Fruit fly (Drosophila melanogaster): Measurements from ENCODE around the gene CG42750.

CG42750 gene

DNA sequence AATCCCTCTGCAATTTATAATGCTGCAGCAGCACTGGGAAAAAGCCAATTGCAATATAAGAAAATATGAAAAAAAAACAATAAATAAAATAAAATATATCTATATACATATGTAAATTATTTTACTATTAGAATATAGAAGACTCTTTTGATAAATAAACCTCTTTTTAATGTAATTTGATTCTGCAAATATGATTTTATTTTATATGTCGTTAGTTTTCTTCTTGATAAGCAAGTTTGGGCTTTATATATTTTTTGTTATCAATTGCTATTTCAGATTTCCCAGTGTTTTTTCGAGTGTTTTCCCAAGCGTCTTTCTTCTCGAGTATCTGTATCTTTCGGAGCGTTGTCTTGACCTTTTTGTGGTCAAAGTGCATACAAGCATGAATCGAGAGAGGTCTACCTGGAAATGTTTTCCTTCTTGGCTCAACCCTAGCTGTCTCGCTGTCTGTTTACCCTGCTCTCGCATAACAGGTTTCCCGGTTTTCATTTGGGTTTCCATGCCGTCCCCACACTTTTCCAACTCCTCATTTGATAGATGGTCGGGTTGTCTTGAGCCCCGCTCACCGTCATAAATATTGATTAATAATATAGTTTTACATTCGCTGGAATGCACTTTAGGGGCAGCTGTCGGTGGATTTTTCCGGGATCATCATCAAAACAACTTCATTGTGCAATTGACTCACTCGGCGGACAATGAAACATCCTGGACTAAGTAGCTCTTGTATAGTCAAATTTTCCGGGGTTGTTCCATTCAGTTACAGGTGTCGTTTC lies 29.7 kb upstream of the CG42750 start (continued):
- TF ChIP-seq Oli (tag; optimal IDR thresholded peaks at IDR 0.05) (peak; percentile 71), Atf3 (GFP tag; optimal IDR thresholded peaks at IDR 0.05) (no peak), Aef1 (GFP tag; IDR thresholded peaks at IDR 0.05) (no peak), CG13296 (GFP tag; optimal IDR thresholded peaks at IDR 0.05) (no peak), CG2129 (GFP tag; IDR thresholded peaks at IDR 0.05; ENCODE audit: partially characterized antibody) (no peak), NFAT (GFP tag; IDR thresholded peaks at IDR 0.05) (no peak), NC2α (GFP tag; optimal IDR thresholded peaks at IDR 0.05) (no peak), CG7786 (GFP tag; optimal IDR thresholded peaks at IDR 0.05) (no peak), dmrt11E (tag; optimal IDR thresholded peaks at IDR 0.05) (peak; percentile 98), CG18764 (GFP tag; optimal IDR thresholded peaks at IDR 0.05) (peak; percentile 25), bcd (GFP tag; optimal IDR thresholded peaks at IDR 0.05) (peak; percentile 29), nerfin-2 (GFP tag; IDR thresholded peaks at IDR 0.05; ENCODE audit: partially characterized antibody) (no peak), tx (GFP tag; optimal IDR thresholded peaks at IDR 0.05) (no peak), NfI (GFP tag; optimal IDR thresholded peaks at IDR 0.05) (no peak), Spps (tag; optimal IDR thresholded peaks at IDR 0.05) (peak; percentile 83), CG1647 (GFP tag; optimal IDR thresholded peaks at IDR 0.05) (no peak), en (GFP tag; optimal IDR thresholded peaks at IDR 0.05) (no peak), CG2678 (tag; optimal IDR thresholded peaks at IDR 0.05) (peak; percentile 79), ap (GFP tag; IDR thresholded peaks at IDR 0.05) (no peak), fru (optimal IDR thresholded peaks at IDR 0.05) (no peak), lola (GFP tag; optimal IDR thresholded peaks at IDR 0.05) (peak in 1 of 3 experiments; percentile 96), ewg (GFP tag; optimal IDR thresholded peaks at IDR 0.05) (peak; percentile 33), CG12071 (GFP tag; optimal IDR thresholded peaks at IDR 0.05) (no peak), peb (GFP tag; IDR thresholded peaks at IDR 0.05) (no peak), crc (GFP tag; optimal IDR thresholded peaks at IDR 0.05) (no peak), B-H1 (GFP tag; IDR thresholded peaks at IDR 0.05) (no peak), Gug (GFP tag; IDR thresholded peaks at IDR 0.05) (no peak), CG7556 (GFP tag; optimal IDR thresholded peaks at IDR 0.05) (peak; percentile 83), Lpt (GFP tag; optimal IDR thresholded peaks at IDR 0.05) (no peak), CG11456 (GFP tag; IDR thresholded peaks at IDR 0.05) (no peak), sd (tag; optimal IDR thresholded peaks at IDR 0.05) (peak; percentile 50), aop (GFP tag; IDR thresholded peaks at IDR 0.05) (no peak), Vsx1 (GFP tag; optimal IDR thresholded peaks at IDR 0.05) (no peak), CG3065 (GFP tag; optimal IDR thresholded peaks at IDR 0.05) (no peak), CG17802 (tag; optimal IDR thresholded peaks at IDR 0.05) (no peak), Eip74EF (GFP tag; optimal IDR thresholded peaks at IDR 0.05) (no peak), sim (GFP tag; IDR thresholded peaks at IDR 0.05) (no peak), Optix (GFP tag; IDR thresholded peaks at IDR 0.05) (no peak), Nf-YB (GFP tag; optimal IDR thresholded peaks at IDR 0.05) (peak; percentile 66), CG4617 (GFP tag; optimal IDR thresholded peaks at IDR 0.05; ENCODE audit: borderline replicate concordance) (no peak), CG3995 (GFP tag; optimal IDR thresholded peaks at IDR 0.05) (no peak), CG11504 (tag; optimal IDR thresholded peaks at IDR 0.05) (peak; percentile 34), al (GFP tag; IDR thresholded peaks at IDR 0.05) (no peak), so (GFP tag; IDR thresholded peaks at IDR 0.05) (no peak), Hey (tag; optimal IDR thresholded peaks at IDR 0.05) (no peak), CG3163 (GFP tag; optimal IDR thresholded peaks at IDR 0.05) (no peak), br (optimal IDR thresholded peaks at IDR 0.05) (no peak), HLH54F (GFP tag; optimal IDR thresholded peaks at IDR 0.05) (no peak), CG1529 (GFP tag; optimal IDR thresholded peaks at IDR 0.05) (peak; percentile 30), caup (GFP tag; optimal IDR thresholded peaks at IDR 0.05; ENCODE audit: severe bottlenecking) (no peak), Dip2 (GFP tag; IDR thresholded peaks at IDR 0.05) (no peak)

Measured in whole organism, embryonic.